Worm (Caenorhabditis elegans): ENCODE measurements around the gene C32C4.3.

Gene C32C4.3

ce11 chrV:10683458-10683857 is 36.5 kb upstream of the C32C4.3 start:
- no peak for TF ChIP-seq mab-5 (tag; optimal IDR thresholded peaks at IDR 0.05)
- no peak for TF ChIP-seq lin-13 (tag; optimal IDR thresholded peaks at IDR 0.05)
- no peak for TF ChIP-seq snpc-4 (tag; optimal IDR thresholded peaks at IDR 0.05)
- TF ChIP-seq flh-1 (GFP tag; optimal IDR thresholded peaks at IDR 0.05), result no peak
- no peak for TF ChIP-seq M03D4.4 (tag; optimal IDR thresholded peaks at IDR 0.05)
- no peak for TF ChIP-seq nhr-2 (tag; optimal IDR thresholded peaks at IDR 0.05)
- no peak for TF ChIP-seq zip-8 (tag; optimal IDR thresholded peaks at IDR 0.05)
- no peak for TF ChIP-seq cnd-1 (tag; optimal IDR thresholded peaks at IDR 0.05)
- no peak for TF ChIP-seq ces-1 (GFP tag; optimal IDR thresholded peaks at IDR 0.05)
- no peak for TF ChIP-seq lsy-2 (tag; optimal IDR thresholded peaks at IDR 0.05)
- no peak for TF ChIP-seq unc-62 (GFP tag; optimal IDR thresholded peaks at IDR 0.05)
- TF ChIP-seq ztf-11 (tag; optimal IDR thresholded peaks at IDR 0.05), result no peak
- TF ChIP-seq ceh-83 (GFP tag; optimal IDR thresholded peaks at IDR 0.05), result no peak
- no peak for TF ChIP-seq elt-1 (tag; optimal IDR thresholded peaks at IDR 0.05; ENCODE audit: borderline replicate concordance, insufficient read depth)

ce11 chrV:10682122-10682521 is 35.2 kb upstream of the C32C4.3 start, which contains the start of gene gsp-1:
Gene gsp-1, plus strand, starts transcription at chrV:10682422.
- TF ChIP-seq elt-3 (tag; optimal IDR thresholded peaks at IDR 0.05) (no peak), cnd-1 (tag; optimal IDR thresholded peaks at IDR 0.05) (no peak), lin-32 (GFP tag; optimal IDR thresholded peaks at IDR 0.05) (no peak), hlh-1 (tag; optimal IDR thresholded peaks at IDR 0.05) (no peak), ces-1 (GFP tag; optimal IDR thresholded peaks at IDR 0.05) (no peak), lsy-2 (tag; optimal IDR thresholded peaks at IDR 0.05) (no peak), mls-2 (tag; optimal IDR thresholded peaks at IDR 0.05) (no peak), sptf-1 (tag; optimal IDR thresholded peaks at IDR 0.05) (no peak), lin-13 (tag; optimal IDR thresholded peaks at IDR 0.05) (no peak)

ce11 chrV:10681117-10681959 is 34.4 kb upstream of the C32C4.3 start:
- TF ChIP-seq ceh-83 (GFP tag; optimal IDR thresholded peaks at IDR 0.05) (peak; percentile 65), bed-3 (GFP tag; optimal IDR thresholded peaks at IDR 0.05) (no peak), unc-120 (tag; optimal IDR thresholded peaks at IDR 0.05; ENCODE audit: poor library complexity, severe bottlenecking) (peak; percentile 67)

- no peak for TF ChIP-seq ztf-11 (tag; optimal IDR thresholded peaks at IDR 0.05)
- no peak for TF ChIP-seq sptf-1 (tag; optimal IDR thresholded peaks at IDR 0.05)
- no peak for TF ChIP-seq drap-1 (GFP tag; optimal IDR thresholded peaks at IDR 0.05)
- TF ChIP-seq ces-1 (GFP tag; optimal IDR thresholded peaks at IDR 0.05), result peak; percentile 68
- TF ChIP-seq cnd-1 (tag; optimal IDR thresholded peaks at IDR 0.05), result no peak
- no peak for TF ChIP-seq ham-2 (GFP tag; optimal IDR thresholded peaks at IDR 0.05)
- no peak for TF ChIP-seq ceh-43 (GFP tag; optimal IDR thresholded peaks at IDR 0.05)
- no peak for TF ChIP-seq flh-1 (GFP tag; optimal IDR thresholded peaks at IDR 0.05)
- TF ChIP-seq nhr-2 (tag; optimal IDR thresholded peaks at IDR 0.05), result no peak
- no peak for TF ChIP-seq nhr-28 (tag; optimal IDR thresholded peaks at IDR 0.05)
- no peak for TF ChIP-seq lin-32 (GFP tag; optimal IDR thresholded peaks at IDR 0.05)
- TF ChIP-seq unc-39 (tag; optimal IDR thresholded peaks at IDR 0.05), result no peak
- peak; percentile 83 for TF ChIP-seq lsy-2 (tag; optimal IDR thresholded peaks at IDR 0.05)
- no peak for TF ChIP-seq mep-1 (tag; optimal IDR thresholded peaks at IDR 0.05)
- no peak for TF ChIP-seq ceh-39 (tag; optimal IDR thresholded peaks at IDR 0.05)
These were observed 33.2 kb upstream of the C32C4.3 start for ce11 chrV:10679990-10680602.

- TF ChIP-seq ham-2 (GFP tag; optimal IDR thresholded peaks at IDR 0.05) (peak; percentile 23), nhr-237 (tag; optimal IDR thresholded peaks at IDR 0.05) (no peak), blmp-1 (tag; optimal IDR thresholded peaks at IDR 0.05) (no peak), nhr-12 (tag; optimal IDR thresholded peaks at IDR 0.05) (no peak)
These were observed 32.1 kb upstream of the C32C4.3 start for ce11 chrV:10679080-10679479.
